Fruit fly (Drosophila melanogaster): ENCODE data around the gene Scsalpha1.

The Scsalpha1 gene

dm6 chr3L:3791043-3791682, 22.8 kb upstream of the Scsalpha1 start (continued):
- peak; percentile 76 for TF ChIP-seq sens (GFP tag)
- TF ChIP-seq CG12219 (GFP tag; optimal IDR thresholded peaks at IDR 0.05), result no peak
- no peak for TF ChIP-seq CG32772 (GFP tag; IDR thresholded peaks at IDR 0.05)
- TF ChIP-seq lab (GFP tag; optimal IDR thresholded peaks at IDR 0.05), result no peak
- no peak for TF ChIP-seq scrt (GFP tag; optimal IDR thresholded peaks at IDR 0.05)
- no peak for TF ChIP-seq NC2α (GFP tag; optimal IDR thresholded peaks at IDR 0.05)
- TF ChIP-seq zfh1 (GFP tag; IDR thresholded peaks at IDR 0.05), result peak; percentile 54; the same call in 1 of the 3 replicates
- peak; percentile 8 for TF ChIP-seq CG11504 (tag; optimal IDR thresholded peaks at IDR 0.05)
- TF ChIP-seq CG11456 (GFP tag; IDR thresholded peaks at IDR 0.05), result peak; percentile 58; the same call in 1 of the 3 replicates
- TF ChIP-seq Blimp-1 (GFP tag; optimal IDR thresholded peaks at IDR 0.05), result no peak
- TF ChIP-seq vfl (GFP tag; optimal IDR thresholded peaks at IDR 0.05), result no peak
- no peak for TF ChIP-seq hb (GFP tag; IDR thresholded peaks at IDR 0.05; ENCODE audit: partially characterized antibody)
- TF ChIP-seq ssp (GFP tag; IDR thresholded peaks at IDR 0.05), result no peak
- TF ChIP-seq Rfx (GFP tag; IDR thresholded peaks at IDR 0.05), result peak; percentile 42
- TF ChIP-seq ap (GFP tag; IDR thresholded peaks at IDR 0.05), result no peak
- no peak for TF ChIP-seq Usf (GFP tag; optimal IDR thresholded peaks at IDR 0.05)
- no peak for TF ChIP-seq Antp (GFP tag; optimal IDR thresholded peaks at IDR 0.05)
- TF ChIP-seq CG12104 (GFP tag; optimal IDR thresholded peaks at IDR 0.05), result no peak
- no peak for TF ChIP-seq CG9876 (GFP tag; optimal IDR thresholded peaks at IDR 0.05)
- no peak for TF ChIP-seq CG18476 (GFP tag; optimal IDR thresholded peaks at IDR 0.05)
- TF ChIP-seq CG12071 (GFP tag; optimal IDR thresholded peaks at IDR 0.05), result no peak
- no peak for TF ChIP-seq CG7745 (tag; optimal IDR thresholded peaks at IDR 0.05)
- no peak for TF ChIP-seq pb (GFP tag; optimal IDR thresholded peaks at IDR 0.05)
- no peak for TF ChIP-seq CG8281 (tag; optimal IDR thresholded peaks at IDR 0.05)
- TF ChIP-seq YL-1 (GFP tag; optimal IDR thresholded peaks at IDR 0.05), result no peak
- TF ChIP-seq CG17186 (GFP tag; optimal IDR thresholded peaks at IDR 0.05), result no peak
- no peak for TF ChIP-seq tna (GFP tag; IDR thresholded peaks at IDR 0.05; ENCODE audit: partially characterized antibody)
- no peak for TF ChIP-seq CG14667 (GFP tag; IDR thresholded peaks at IDR 0.05)
- no peak for TF ChIP-seq ro (GFP tag; IDR thresholded peaks at IDR 0.05)
- no peak for TF ChIP-seq CG11398 (GFP tag; optimal IDR thresholded peaks at IDR 0.05)
- no peak for TF ChIP-seq B-H2 (GFP tag; optimal IDR thresholded peaks at IDR 0.05)
- no peak for TF ChIP-seq CG5180 (GFP tag; optimal IDR thresholded peaks at IDR 0.05)
- TF ChIP-seq Ada2b (GFP tag; IDR thresholded peaks at IDR 0.05), result 0 out of 2 replicates have a peak, but pooled peaks have one; percentile 4
- TF ChIP-seq Eip74EF (GFP tag; optimal IDR thresholded peaks at IDR 0.05), result no peak
- TF ChIP-seq CG10274 (GFP tag; optimal IDR thresholded peaks at IDR 0.05), result no peak
- no peak for TF ChIP-seq CG14050 (GFP tag; IDR thresholded peaks at IDR 0.05)
- no peak for TF ChIP-seq CG14860 (GFP tag; IDR thresholded peaks at IDR 0.05; ENCODE audit: partially characterized antibody)
- no peak for TF ChIP-seq wor (GFP tag; IDR thresholded peaks at IDR 0.05)
- TF ChIP-seq CG10979 (tag; optimal IDR thresholded peaks at IDR 0.05), result no peak
- TF ChIP-seq Ptx1 (GFP tag; IDR thresholded peaks at IDR 0.05), result peak; percentile 7; the same call in 1 of the 2 replicates
- no peak for TF ChIP-seq CG17328 (GFP tag; IDR thresholded peaks at IDR 0.05)
- TF ChIP-seq CG8765 (GFP tag; IDR thresholded peaks at IDR 0.05), result no peak
- no peak for TF ChIP-seq ranshi (GFP tag; IDR thresholded peaks at IDR 0.05)
- 0 out of 3 replicates have a peak, but pooled peaks have one; percentile 20 for TF ChIP-seq CG6791 (GFP tag; IDR thresholded peaks at IDR 0.05; ENCODE audit: partially characterized antibody)
- TF ChIP-seq slp2 (GFP tag; optimal IDR thresholded peaks at IDR 0.05), result no peak
- no peak for TF ChIP-seq bcd (GFP tag; optimal IDR thresholded peaks at IDR 0.05)
- no peak for TF ChIP-seq CG10654 (GFP tag; optimal IDR thresholded peaks at IDR 0.05)
- TF ChIP-seq CG13296 (GFP tag; optimal IDR thresholded peaks at IDR 0.05), result no peak
- TF ChIP-seq kni (GFP tag; optimal IDR thresholded peaks at IDR 0.05), result no peak
- TF ChIP-seq HLH54F (GFP tag; optimal IDR thresholded peaks at IDR 0.05), result no peak

All from whole organism, embryonic.